Worm (Caenorhabditis elegans): ENCODE data around the gene scl-23.

- TF ChIP-seq unc-55 (GFP tag; optimal IDR thresholded peaks at IDR 0.05): no peak
- no peak for TF ChIP-seq pha-4 (tag; optimal IDR thresholded peaks at IDR 0.05)
Measured at ce11 chrIV:102848-103247, 13.0 kb upstream of the scl-23 start.

Measured in whole organism, late embryonic.